Fruit fly (Drosophila melanogaster) whole organism, embryonic: ENCODE results near the gene Clk.

Source experiments
- ATbp ChIP-seq: fragments of 200-800 bp; sonication (Bioruptor generic); optimal IDR thresholded peaks from 2 replicates; lab custom pipeline; 2017; ENCODE audit warnings: missing biosample characterization, mild to moderate bottlenecking, missing genetic modification characterization, missing genetic modification reagents
- Asciz ChIP-seq: fragments of 200-800 bp; sonication (Bioruptor generic); optimal IDR thresholded peaks from 2 replicates; lab custom pipeline; 2017; ENCODE audit warnings: missing biosample characterization, mild to moderate bottlenecking, missing genetic modification characterization, missing genetic modification reagents
- BtbVII ChIP-seq: fragments of 200-800 bp; sonication (Bioruptor generic); optimal IDR thresholded peaks from 3 replicates; lab custom pipeline; 2017; ENCODE audit warnings: missing biosample characterization, mild to moderate bottlenecking, missing genetic modification characterization
- CG12219 ChIP-seq: fragments of 200-800 bp; sonication (Bioruptor generic); optimal IDR thresholded peaks from 3 replicates; lab custom pipeline; 2018; ENCODE audit warnings: missing biosample characterization, mild to moderate bottlenecking, missing genetic modification characterization
- CG12391 ChIP-seq: fragments of 200-800 bp; sonication (Bioruptor generic); optimal IDR thresholded peaks from 3 replicates; lab custom pipeline; 2018; ENCODE audit warnings: missing biosample characterization, mild to moderate bottlenecking, missing genetic modification characterization, moderate library complexity
- CG12744 ChIP-seq: fragments of 200-800 bp; sonication (Bioruptor generic); optimal IDR thresholded peaks from 2 replicates; lab custom pipeline; 2016; ENCODE audit warnings: missing biosample characterization, missing genetic modification characterization
- CG14710 ChIP-seq: fragments of 200-800 bp; sonication (Bioruptor generic); optimal IDR thresholded peaks from 3 replicates; lab custom pipeline; 2019; ENCODE audit warnings: missing biosample characterization, mild to moderate bottlenecking, missing genetic modification characterization, moderate library complexity
- CG15073 ChIP-seq: fragments of 200-800 bp; sonication (Bioruptor generic); optimal IDR thresholded peaks from 2 replicates; lab custom pipeline; 2016; ENCODE audit warnings: missing biosample characterization, missing genetic modification characterization
- CG15479 ChIP-seq: fragments of 200-800 bp; sonication (Bioruptor generic); optimal IDR thresholded peaks from 3 replicates; lab custom pipeline; 2019; ENCODE audit warnings: missing biosample characterization, mild to moderate bottlenecking, missing genetic modification characterization, moderate library complexity
- CG15696 ChIP-seq: fragments of 200-800 bp; sonication (Bioruptor generic); optimal IDR thresholded peaks from 2 replicates; lab custom pipeline; 2019; ENCODE audit warnings: missing biosample characterization, mild to moderate bottlenecking, missing genetic modification characterization, moderate library complexity
- CG1647 ChIP-seq: fragments of 200-800 bp; sonication (Bioruptor generic); optimal IDR thresholded peaks from 3 replicates; lab custom pipeline; 2016; ENCODE audit warnings: missing biosample characterization, missing genetic modification characterization
- CG17186 ChIP-seq: fragments of 200-800 bp; sonication (Bioruptor generic); optimal IDR thresholded peaks from 3 replicates; lab custom pipeline; 2017; ENCODE audit warnings: missing biosample characterization, missing genetic modification reagents, missing genetic modification characterization
- CG17361 ChIP-seq: fragments of 200-800 bp; sonication (Bioruptor generic); IDR thresholded peaks from 3 replicates; pipeline ENCODE4 v1.3.6; 2022; ENCODE audit warnings: missing biosample characterization, missing genetic modification characterization
- CG17829 ChIP-seq: fragments of 200-800 bp; optimal IDR thresholded peaks from 2 replicates; lab custom pipeline; 2019; ENCODE audit warnings: missing biosample characterization, mild to moderate bottlenecking, missing genetic modification characterization, moderate library complexity
- CG2120 ChIP-seq: fragments of 200-800 bp; sonication (Bioruptor generic); optimal IDR thresholded peaks from 3 replicates; lab custom pipeline; 2016; ENCODE audit warnings: missing biosample characterization, missing genetic modification characterization
- CG31224 ChIP-seq: fragments of 200-800 bp; sonication (Bioruptor generic); IDR thresholded peaks from 2 replicates; pipeline ENCODE4 v1.3.6; 2022; ENCODE audit warnings: missing biosample characterization, missing genetic modification characterization
- CG34376 ChIP-seq: fragments of 200-800 bp; sonication (Bioruptor generic); optimal IDR thresholded peaks from 2 replicates; lab custom pipeline; 2018; ENCODE audit warnings: missing biosample characterization, mild to moderate bottlenecking, missing genetic modification characterization
- CG3726 ChIP-seq: fragments of 200-800 bp; sonication (Bioruptor generic); IDR thresholded peaks from 3 replicates; pipeline ENCODE4, ENCODE4 v1.3.6; 2022; ENCODE audit warnings: missing biosample characterization, missing genetic modification characterization
- CG4360 ChIP-seq: fragments of 200-800 bp; sonication (Bioruptor generic); IDR thresholded peaks from 2 replicates; pipeline ENCODE4 v1.3.6; 2022; ENCODE audit warnings: missing biosample characterization, missing genetic modification characterization
- CG5245 ChIP-seq: fragments of 200-800 bp; sonication (Bioruptor generic); optimal IDR thresholded peaks from 3 replicates; lab custom pipeline; 2016; ENCODE audit warnings: missing biosample characterization, missing genetic modification characterization
- CG6689 ChIP-seq: fragments of 200-800 bp; sonication (Bioruptor generic); IDR thresholded peaks from 2 replicates; pipeline ENCODE4 v1.3.6; 2022; ENCODE audit warnings: missing biosample characterization, missing genetic modification characterization
- CG7839 ChIP-seq: fragments of 200-800 bp; sonication (Bioruptor generic); optimal IDR thresholded peaks from 3 replicates; lab custom pipeline; 2018; ENCODE audit warnings: missing biosample characterization, mild to moderate bottlenecking, missing genetic modification characterization, moderate library complexity
- CG8089 ChIP-seq: fragments of 200-800 bp; sonication (Bioruptor generic); optimal IDR thresholded peaks from 3 replicates; lab custom pipeline; 2016; ENCODE audit warnings: missing biosample characterization, missing genetic modification characterization
- CkIIα-i1 ChIP-seq: fragments of 200-800 bp; sonication (Bioruptor generic); IDR thresholded peaks from 2 replicates; pipeline ENCODE4 v1.3.6; 2022; ENCODE audit warnings: missing biosample characterization, missing genetic modification characterization
- Drgx ChIP-seq: fragments of 200-800 bp; sonication (Bioruptor generic); IDR thresholded peaks from 2 replicates; pipeline ENCODE4 v1.3.6; 2022; ENCODE audit warnings: missing biosample characterization, missing genetic modification characterization
- HLHmδ ChIP-seq: fragments of 200-800 bp; sonication (Bioruptor generic); optimal IDR thresholded peaks from 2 replicates; lab custom pipeline; 2018; ENCODE audit warnings: missing biosample characterization, mild to moderate bottlenecking, missing genetic modification characterization, moderate library complexity
- HmgZ ChIP-seq: fragments of 200-800 bp; sonication (Bioruptor generic); optimal IDR thresholded peaks from 2 replicates; lab custom pipeline; 2018; ENCODE audit warnings: missing biosample characterization, mild to moderate bottlenecking, missing genetic modification characterization
- Jarid2 ChIP-seq: fragments of 200-800 bp; sonication (Bioruptor generic); optimal IDR thresholded peaks from 3 replicates; lab custom pipeline; 2017; ENCODE audit warnings: mild to moderate bottlenecking, missing biosample characterization, missing genetic modification reagents, missing genetic modification characterization
- Max ChIP-seq: fragments of 200-800 bp; sonication (Bioruptor generic); optimal IDR thresholded peaks from 2 replicates; lab custom pipeline; 2016; ENCODE audit warnings: missing biosample characterization, mild to moderate bottlenecking, missing genetic modification characterization
- Nf-YC ChIP-seq: fragments of 200-800 bp; optimal IDR thresholded peaks from 3 replicates; lab custom pipeline; 2019; ENCODE audit warnings: missing biosample characterization, mild to moderate bottlenecking, missing genetic modification characterization, moderate library complexity
- Pdp1 ChIP-seq, 2 experiments: fragments of 200-800 bp; sonication (Bioruptor generic); optimal IDR thresholded peaks; 3 replicates each; lab custom pipeline; 2016; ENCODE audit warnings: missing biosample characterization in 2 of 2, missing genetic modification characterization in 2 of 2, mild to moderate bottlenecking in 1 of 2, moderate library complexity in 1 of 2
- Ptx1 ChIP-seq: fragments of 200-800 bp; sonication (Bioruptor generic); IDR thresholded peaks from 2 replicates; pipeline ENCODE4 v1.3.6; 2022; ENCODE audit warnings: missing biosample characterization, missing genetic modification characterization
- Sox100B ChIP-seq: fragments of 200-800 bp; sonication (Bioruptor generic); optimal IDR thresholded peaks from 3 replicates; lab custom pipeline; 2018; ENCODE audit warnings: missing biosample characterization, mild to moderate bottlenecking, missing genetic modification characterization
- Sry-β ChIP-seq: fragments of 200-800 bp; sonication (Bioruptor generic); optimal IDR thresholded peaks from 2 replicates; lab custom pipeline; 2018; ENCODE audit warnings: missing biosample characterization, mild to moderate bottlenecking, missing genetic modification characterization, moderate library complexity
- ab ChIP-seq: fragments of 200-800 bp; sonication (Bioruptor generic); optimal IDR thresholded peaks from 2 replicates; lab custom pipeline; 2016; ENCODE audit warnings: missing biosample characterization, missing genetic modification characterization
- amos ChIP-seq: fragments of 200-800 bp; sonication (Bioruptor generic); IDR thresholded peaks from 2 replicates; pipeline ENCODE4 v1.3.6; 2022; ENCODE audit warnings: missing biosample characterization, missing genetic modification characterization; ENCODE audit not compliant: partially characterized antibody
- croc ChIP-seq: fragments of 200-800 bp; sonication (Bioruptor generic); conservative IDR thresholded peaks from 3 replicates; pipeline ENCODE4 v1.3.6; 2022; ENCODE audit warnings: missing biosample characterization, missing genetic modification characterization
- hbn ChIP-seq: fragments of 200-800 bp; sonication (Bioruptor generic); IDR thresholded peaks from 2 replicates; pipeline ENCODE4 v1.3.6; 2022; ENCODE audit warnings: missing biosample characterization, missing genetic modification characterization; ENCODE audit not compliant: partially characterized antibody
- ken ChIP-seq: fragments of 200-800 bp; sonication (Bioruptor generic); IDR thresholded peaks from 3 replicates; pipeline ENCODE4 v1.3.6; 2022; ENCODE audit warnings: missing biosample characterization, missing genetic modification characterization
- org-1 ChIP-seq: fragments of 200-800 bp; sonication (Bioruptor generic); optimal IDR thresholded peaks from 2 replicates; lab custom pipeline; 2017; ENCODE audit warnings: missing biosample characterization, missing genetic modification characterization
- p53 ChIP-seq: fragments of 200-800 bp; sonication (Bioruptor generic); optimal IDR thresholded peaks from 2 replicates; lab custom pipeline; 2016; ENCODE audit warnings: missing biosample characterization, missing genetic modification characterization
- run ChIP-seq: fragments of 200-800 bp; sonication (Bioruptor generic); optimal IDR thresholded peaks from 3 replicates; lab custom pipeline; 2018; ENCODE audit warnings: missing biosample characterization, mild to moderate bottlenecking, missing genetic modification characterization
- sim ChIP-seq: fragments of 200-800 bp; sonication (Bioruptor generic); IDR thresholded peaks from 2 replicates; pipeline ENCODE4 v1.3.6; 2022; ENCODE audit warnings: missing biosample characterization, missing genetic modification characterization
- so ChIP-seq: fragments of 200-800 bp; sonication (Bioruptor generic); IDR thresholded peaks from 3 replicates; pipeline ENCODE4 v1.3.6; 2022; ENCODE audit warnings: missing biosample characterization, missing genetic modification characterization
- trem ChIP-seq: fragments of 200-800 bp; optimal IDR thresholded peaks from 3 replicates; lab custom pipeline; 2019; ENCODE audit warnings: missing biosample characterization, mild to moderate bottlenecking, missing genetic modification characterization, moderate library complexity
- unc-4 ChIP-seq: fragments of 200-800 bp; sonication (Bioruptor generic); IDR thresholded peaks from 2 replicates; pipeline ENCODE4 v1.3.6; 2022; ENCODE audit warnings: missing biosample characterization, missing genetic modification characterization; ENCODE audit not compliant: partially characterized antibody
- vvl ChIP-seq: fragments of 200-800 bp; sonication (Bioruptor generic); IDR thresholded peaks from 2 replicates; pipeline ENCODE4 v1.3.6; 2022; ENCODE audit warnings: missing biosample characterization, missing genetic modification characterization
- wek ChIP-seq: fragments of 200-800 bp; sonication (Bioruptor generic); optimal IDR thresholded peaks from 3 replicates; lab custom pipeline; 2018; ENCODE audit warnings: missing biosample characterization, mild to moderate bottlenecking, missing genetic modification characterization, moderate library complexity
- zen2 ChIP-seq: fragments of 200-800 bp; sonication (Bioruptor generic); IDR thresholded peaks from 3 replicates; pipeline ENCODE4 v1.3.6; 2022; ENCODE audit warnings: missing biosample characterization, missing genetic modification characterization; ENCODE audit not compliant: partially characterized antibody

Clk gene

dm6 chr3L:7809289-7810099 lies 34.1 kb upstream of the Clk start, which contains the start of gene CG32369 (continued):
- TF ChIP-seq ab (GFP tag; lab: Kevin White, UChicago), result no peak
- TF ChIP-seq croc (GFP tag; lab: Robert Waterston, UW), result no peak
- TF ChIP-seq trem (tag; lab: Kevin White, UChicago), result no peak
- TF ChIP-seq Asciz (GFP tag; lab: Kevin White, UChicago), result peak; percentile 14
- TF ChIP-seq CG31224 (GFP tag; lab: Robert Waterston, UW), result no peak
- peak; percentile 80 for TF ChIP-seq BtbVII
- no peak for TF ChIP-seq CG4360
- TF ChIP-seq CG15073 (GFP tag; lab: Kevin White, UChicago), result no peak
- TF ChIP-seq CG7839 (tag; lab: Kevin White, UChicago), result peak; percentile 20
- TF ChIP-seq CG17829, result no peak
- TF ChIP-seq unc-4 (GFP tag; lab: Robert Waterston, UW), result peak; percentile 53
- no peak for TF ChIP-seq zen2 (GFP tag; lab: Robert Waterston, UW)
- peak; percentile 96 for TF ChIP-seq Jarid2 (GFP tag; lab: Kevin White, UChicago)
- TF ChIP-seq run (tag; lab: Kevin White, UChicago), result no peak
- TF ChIP-seq Ptx1 (GFP tag; lab: Robert Waterston, UW), result no peak
- TF ChIP-seq CG34376, result peak; percentile 69
- peak; percentile 93 for TF ChIP-seq Drgx
- no peak for TF ChIP-seq hbn (GFP tag; lab: Robert Waterston, UW)
- peak; percentile 19 for TF ChIP-seq HLHmδ (GFP tag; lab: Kevin White, UChicago)
- no peak; the same call in 1 of the 2 replicates for TF ChIP-seq amos (GFP tag; lab: Robert Waterston, UW)
- peak; percentile 53 for TF ChIP-seq Max (GFP tag; lab: Kevin White, UChicago)
- no peak for TF ChIP-seq Sox100B
- TF ChIP-seq CG15479 (GFP tag; lab: Kevin White, UChicago), result no peak
- no peak for TF ChIP-seq CG8089 (GFP tag; lab: Kevin White, UChicago)
- TF ChIP-seq CG1647 (GFP tag; lab: Kevin White, UChicago), result no peak
- no peak for TF ChIP-seq sim
- TF ChIP-seq so (GFP tag; lab: Robert Waterston, UW), result no peak; the same call in 2 of the 3 replicates
- peak in 1 of 2 experiments; percentile 100 for TF ChIP-seq Pdp1 (GFP tag; optimal IDR thresholded peaks at IDR 0.05; lab: Kevin White, UChicago)
- no peak for TF ChIP-seq CG17361
- no peak for TF ChIP-seq CG5245 (GFP tag; lab: Kevin White, UChicago)
- no peak for TF ChIP-seq Sry-β
- TF ChIP-seq CG12391 (tag; lab: Kevin White, UChicago), result peak; percentile 22
- no peak for TF ChIP-seq Nf-YC (tag; lab: Kevin White, UChicago)
- TF ChIP-seq CkIIα-i1, result no peak
- no peak for TF ChIP-seq ken (GFP tag; lab: Robert Waterston, UW)
- TF ChIP-seq HmgZ (tag; lab: Kevin White, UChicago), result peak; percentile 17
- no peak; the same call in 1 of the 2 replicates for TF ChIP-seq CG6689 (GFP tag; lab: Robert Waterston, UW)
- no peak for TF ChIP-seq CG12744
- no peak for TF ChIP-seq p53 (GFP tag; lab: Kevin White, UChicago)
- TF ChIP-seq vvl, result peak; percentile 73
- TF ChIP-seq CG17186 (GFP tag; lab: Kevin White, UChicago), result no peak
- peak; percentile 24 for TF ChIP-seq CG2120 (GFP tag; lab: Kevin White, UChicago)
- TF ChIP-seq CG15696, result no peak
- TF ChIP-seq wek, result no peak
- no peak for TF ChIP-seq CG12219 (GFP tag; lab: Kevin White, UChicago)
- TF ChIP-seq CG3726 (GFP tag; lab: Robert Waterston, UW), result no peak
- no peak for TF ChIP-seq CG14710 (tag; lab: Kevin White, UChicago)
- no peak for TF ChIP-seq org-1
- TF ChIP-seq ATbp (GFP tag; lab: Kevin White, UChicago), result peak; percentile 12
